Worm (Caenorhabditis elegans) whole organism, young adult: ENCODE measurements around the gene ran-5.

Experiments used
- B0336.3 ChIP-seq: fragments of 200-800 bp; sonication (Bioruptor generic); IDR thresholded peaks from 2 replicates; pipeline ENCODE4 v1.3.6; 2022; ENCODE audit warnings: missing genetic modification characterization, missing compliant biosample characterization
- D2030.7 ChIP-seq: fragments of 200-800 bp; sonication (Bioruptor generic); IDR thresholded peaks from 2 replicates; pipeline ENCODE4 v1.3.6; 2022; ENCODE audit warnings: missing genetic modification reagents, missing genetic modification characterization, missing compliant biosample characterization
- F10E7.11 ChIP-seq: sonication (generic microtip); optimal IDR thresholded peaks from 2 replicates; lab custom pipeline; 2017; ENCODE audit warnings: mild to moderate bottlenecking, missing genetic modification characterization, moderate library complexity, missing compliant biosample characterization
- F33H1.4 ChIP-seq: fragments of 200-800 bp; sonication (Bioruptor generic); IDR thresholded peaks from 2 replicates; pipeline ENCODE4 v1.3.6; 2022; ENCODE audit warnings: missing genetic modification reagents, missing genetic modification characterization, missing compliant biosample characterization
- F55B11.4 ChIP-seq: sonication (generic microtip); optimal IDR thresholded peaks from 2 replicates; lab custom pipeline; 2016; ENCODE audit warnings: missing compliant biosample characterization, missing genetic modification characterization, borderline replicate concordance; ENCODE audit not compliant: insufficient read depth
- T07F8.4 ChIP-seq: sonication (generic microtip); optimal IDR thresholded peaks from 2 replicates; lab custom pipeline; 2016; ENCODE audit warnings: mild to moderate bottlenecking, missing genetic modification characterization, moderate library complexity, missing compliant biosample characterization
- Y67H2A.10 ChIP-seq: fragments of 200-800 bp; sonication (Bioruptor generic); conservative IDR thresholded peaks from 2 replicates; pipeline ENCODE4 v1.3.6; 2022; ENCODE audit warnings: missing genetic modification reagents, missing genetic modification characterization, missing compliant biosample characterization
- Y95B8A.8 ChIP-seq: fragments of 200-800 bp; sonication (Bioruptor generic); IDR thresholded peaks from 2 replicates; pipeline ENCODE4 v1.3.6; 2022; ENCODE audit warnings: missing genetic modification reagents, missing genetic modification characterization, missing compliant biosample characterization
- ZK185.1 ChIP-seq: sonication (generic microtip); optimal IDR thresholded peaks from 2 replicates; lab custom pipeline; 2016; ENCODE audit warnings: mild to moderate bottlenecking, missing genetic modification characterization, missing compliant biosample characterization; ENCODE audit not compliant: poor library complexity, severe bottlenecking
- ama-1 ChIP-seq, 3 experiments: fragments of 150-350 bp in 1 of 3; sonication (generic microtip) in 2 of 3; optimal IDR thresholded peaks; 2 replicates each; lab custom pipeline; 2014 to 2018; ENCODE audit warnings: missing biosample characterization in 2 of 3, missing genetic modification characterization in 2 of 3, missing genetic modification reagents in 2 of 3
- aptf-3 ChIP-seq: fragments of 200-800 bp; sonication (Bioruptor generic); IDR thresholded peaks from 2 replicates; pipeline ENCODE4 v1.3.6; 2022; ENCODE audit warnings: missing genetic modification characterization, missing compliant biosample characterization
- atf-7 ChIP-seq: sonication (generic microtip); optimal IDR thresholded peaks from 2 replicates; lab custom pipeline; 2017; ENCODE audit warnings: mild to moderate bottlenecking, missing genetic modification characterization, missing compliant biosample characterization
- attf-3 ChIP-seq: fragments of 200-800 bp; sonication (Bioruptor generic); conservative IDR thresholded peaks from 2 replicates; pipeline ENCODE4 v1.3.6; 2022; ENCODE audit warnings: missing genetic modification reagents, missing genetic modification characterization, missing compliant biosample characterization
- bed-1 ChIP-seq: fragments of 200-800 bp; sonication (Bioruptor generic); IDR thresholded peaks from 2 replicates; pipeline ENCODE4 v1.3.6; 2022; ENCODE audit warnings: missing genetic modification reagents, missing genetic modification characterization, missing compliant biosample characterization
- ceh-79 ChIP-seq: sonication (generic microtip); optimal IDR thresholded peaks from 2 replicates; lab custom pipeline; 2017; ENCODE audit warnings: mild to moderate bottlenecking, missing genetic modification characterization, missing compliant biosample characterization
- dpff-1 ChIP-seq: sonication (generic microtip); optimal IDR thresholded peaks from 2 replicates; lab custom pipeline; 2017; ENCODE audit warnings: mild to moderate bottlenecking, missing genetic modification characterization, missing compliant biosample characterization
- egl-18 ChIP-seq: fragments of 200-800 bp; sonication (Bioruptor generic); IDR thresholded peaks from 2 replicates; pipeline ENCODE4 v1.3.6; 2022; ENCODE audit warnings: missing genetic modification reagents, missing genetic modification characterization, missing compliant biosample characterization
- egrh-3 ChIP-seq: fragments of 200-800 bp; sonication (Bioruptor generic); IDR thresholded peaks from 2 replicates; pipeline ENCODE4 v1.3.6; 2022; ENCODE audit warnings: missing genetic modification reagents, missing genetic modification characterization, missing compliant biosample characterization
- gei-17 ChIP-seq: fragments of 200-800 bp; sonication (Bioruptor generic); optimal IDR thresholded peaks from 2 replicates; lab custom pipeline; 2018; ENCODE audit warnings: mild to moderate bottlenecking, missing genetic modification characterization, missing compliant biosample characterization
- hmg-20 ChIP-seq: fragments of 200-800 bp; sonication (Bioruptor generic); IDR thresholded peaks from 2 replicates; pipeline ENCODE4 v1.3.6; 2022; ENCODE audit warnings: missing genetic modification reagents, missing genetic modification characterization, missing compliant biosample characterization
- let-607 ChIP-seq, 2 experiments: fragments of 200-800 bp in 1 of 2; sonication (Bioruptor generic) in 1 of 2; sonication (generic microtip) in 1 of 2; optimal IDR thresholded peaks; 2 replicates each; lab custom pipeline; 2016 to 2018; ENCODE audit warnings: mild to moderate bottlenecking in 2 of 2, missing compliant biosample characterization in 2 of 2, missing genetic modification characterization in 2 of 2, moderate library complexity in 2 of 2, missing genotype in 1 of 2
- lsl-1 ChIP-seq: fragments of 200-800 bp; sonication (Bioruptor generic); optimal IDR thresholded peaks from 2 replicates; lab custom pipeline; 2018; ENCODE audit warnings: mild to moderate bottlenecking, missing genetic modification characterization, moderate library complexity, missing compliant biosample characterization
- madf-8 ChIP-seq: fragments of 200-800 bp; sonication (Bioruptor generic); conservative IDR thresholded peaks from 2 replicates; pipeline ENCODE4 v1.3.6; 2022; ENCODE audit warnings: missing genetic modification reagents, missing genetic modification characterization, missing compliant biosample characterization
- nfya-2 ChIP-seq: fragments of 200-800 bp; sonication (Bioruptor generic); IDR thresholded peaks from 2 replicates; pipeline ENCODE4 v1.3.6; 2022; ENCODE audit warnings: missing genetic modification reagents, missing genetic modification characterization, missing compliant biosample characterization
- nhr-179 ChIP-seq: sonication (generic microtip); optimal IDR thresholded peaks from 2 replicates; lab custom pipeline; 2016; ENCODE audit warnings: mild to moderate bottlenecking, missing genetic modification characterization, missing compliant biosample characterization
- nhr-27 ChIP-seq: fragments of 200-800 bp; sonication (Bioruptor generic); optimal IDR thresholded peaks from 2 replicates; lab custom pipeline; 2018; ENCODE audit warnings: mild to moderate bottlenecking, missing genetic modification characterization, moderate library complexity, missing compliant biosample characterization
- pbrm-1 ChIP-seq: fragments of 200-800 bp; sonication (Bioruptor generic); IDR thresholded peaks from 2 replicates; pipeline ENCODE4 v1.3.6; 2022; ENCODE audit warnings: missing genetic modification reagents, missing genetic modification characterization, missing compliant biosample characterization
- pha-4 ChIP-seq: fragments of 150-350 bp; sonication (generic microtip); optimal IDR thresholded peaks from 2 replicates; lab custom pipeline; 2014; ENCODE audit warnings: missing biosample characterization, missing genetic modification reagents, missing genetic modification characterization
- rpc-1 ChIP-seq, 2 experiments: fragments of 150-350 bp in 1 of 2; sonication (generic microtip) in 1 of 2; optimal IDR thresholded peaks; 2 replicates each; lab custom pipeline; 2014 to 2018; ENCODE audit warnings: missing biosample characterization in 1 of 2, missing genetic modification characterization in 1 of 2, missing genetic modification reagents in 1 of 2, missing genotype in 1 of 2
- sdz-38 ChIP-seq: sonication (generic microtip); optimal IDR thresholded peaks from 2 replicates; lab custom pipeline; 2016; ENCODE audit warnings: missing genotype, missing genetic modification characterization, missing compliant biosample characterization
- snpc-1.3 ChIP-seq: sonication (generic microtip); optimal IDR thresholded peaks from 2 replicates; lab custom pipeline; 2017; ENCODE audit warnings: missing genetic modification characterization, mild to moderate bottlenecking, missing compliant biosample characterization, antibody characterized with exemption, moderate library complexity, missing genotype, missing genetic modification reagents; ENCODE audit not compliant: insufficient read depth
- snpc-4 ChIP-seq, 5 experiments: fragments of 150-350 bp in 1 of 5; sonication (generic microtip) in 4 of 5; optimal IDR thresholded peaks; 2 replicates each; lab custom pipeline; 2014 to 2018; ENCODE audit warnings: missing genetic modification characterization in 5 of 5, missing biosample characterization in 3 of 5, antibody characterized with exemption in 2 of 5, mild to moderate bottlenecking in 2 of 5, missing compliant biosample characterization in 2 of 5, missing genotype in 2 of 5, moderate library complexity in 2 of 5, missing genetic modification reagents in 1 of 5
- somi-1 ChIP-seq: fragments of 200-800 bp; sonication (Bioruptor generic); optimal IDR thresholded peaks from 2 replicates; lab custom pipeline; 2018; ENCODE audit warnings: mild to moderate bottlenecking, missing genetic modification characterization, missing compliant biosample characterization
- tbp1 ChIP-seq: fragments of 200-800 bp; sonication (Bioruptor generic); optimal IDR thresholded peaks from 2 replicates; lab custom pipeline; 2018; ENCODE audit warnings: mild to moderate bottlenecking, missing genetic modification characterization, missing compliant biosample characterization
- unc-130 ChIP-seq: sonication (generic microtip); optimal IDR thresholded peaks from 2 replicates; lab custom pipeline; 2016; ENCODE audit warnings: missing genetic modification reagents, missing genetic modification characterization, missing compliant biosample characterization
- zfh-2 ChIP-seq: fragments of 200-800 bp; sonication (Bioruptor generic); conservative IDR thresholded peaks from 2 replicates; pipeline ENCODE4 v1.3.6; 2022; ENCODE audit warnings: missing genetic modification reagents, missing genetic modification characterization, missing compliant biosample characterization
- zim-3 ChIP-seq: sonication (generic microtip); optimal IDR thresholded peaks from 2 replicates; lab custom pipeline; 2017; ENCODE audit warnings: mild to moderate bottlenecking, missing genetic modification characterization, moderate library complexity, missing compliant biosample characterization
- ztf-18 ChIP-seq: sonication (generic microtip); optimal IDR thresholded peaks from 2 replicates; lab custom pipeline; 2016; ENCODE audit warnings: missing genotype, mild to moderate bottlenecking, missing genetic modification characterization, missing compliant biosample characterization
- ztf-3 ChIP-seq: fragments of 200-800 bp; sonication (Bioruptor generic); optimal IDR thresholded peaks from 2 replicates; lab custom pipeline; 2018; ENCODE audit warnings: mild to moderate bottlenecking, missing genetic modification characterization, missing compliant biosample characterization

The ran-5 gene

ce11 chrII:6061495-6061894 lies 13.6 kb downstream of the ran-5 start (continued):
- TF ChIP-seq snpc-4 (GFP tag; optimal IDR thresholded peaks at IDR 0.05; lab: Kevin White, UChicago) (no peak), snpc-4 (tag; optimal IDR thresholded peaks at IDR 0.05; lab: Kevin White, UChicago) (peak in 2 of 4 experiments; percentile 33 to 60), Y67H2A.10 (GFP tag; lab: Robert Waterston, UW) (no peak), pha-4 (no peak), T07F8.4 (tag; lab: Kevin White, UChicago) (no peak), Y95B8A.8 (GFP tag; lab: Robert Waterston, UW) (0 out of 2 replicates have a peak, but pooled peaks have one; percentile 33), rpc-1 (optimal IDR thresholded peaks at IDR 0.05; lab: Kevin White, UChicago) (no peak), rpc-1 (tag; optimal IDR thresholded peaks at IDR 0.05; lab: Kevin White, UChicago) (no peak), tbp1 (GFP tag; lab: Kevin White, UChicago) (no peak)

- TF ChIP-seq ZK185.1 = no peak
- TF ChIP-seq madf-8 (GFP tag; lab: Robert Waterston, UW) = no peak
- TF ChIP-seq ceh-79 (tag; lab: Kevin White, UChicago) = no peak
- no peak for TF ChIP-seq unc-130 (GFP tag; lab: Kevin White, UChicago)
Measured at ce11 chrII:6067066-6067465, 19.2 kb downstream of the ran-5 start, which contains the start of gene H12I13.1. TSS of gene H12I13.1 (minus strand) at chrII:6067166.

ce11 chrII:6077604-6078003 lies 29.7 kb downstream of the ran-5 start, which contains the start of gene H12I13.6:
TSS of gene H12I13.6 (plus strand) at chrII:6077904.
- TF ChIP-seq zfh-2 (GFP tag; lab: Robert Waterston, UW) (no peak), ztf-3 (GFP tag; lab: Kevin White, UChicago) (no peak), gei-17 (GFP tag; lab: Kevin White, UChicago) (no peak), F33H1.4 (GFP tag; lab: Robert Waterston, UW) (no peak), somi-1 (GFP tag; lab: Kevin White, UChicago) (no peak), zim-3 (tag; lab: Kevin White, UChicago) (no peak), madf-8 (GFP tag; lab: Robert Waterston, UW) (no peak), F10E7.11 (tag; lab: Kevin White, UChicago) (no peak), egrh-3 (GFP tag; lab: Robert Waterston, UW) (no peak), tbp1 (GFP tag; lab: Kevin White, UChicago) (no peak), dpff-1 (tag; lab: Kevin White, UChicago) (no peak), nfya-2 (no peak), nhr-179 (tag; lab: Kevin White, UChicago) (no peak)

- TF ChIP-seq lsl-1 (peak; percentile 43), ama-1 (optimal IDR thresholded peaks at IDR 0.05; lab: Kevin White, UChicago) (no peak), ama-1 (GFP tag; optimal IDR thresholded peaks at IDR 0.05; lab: Kevin White, UChicago) (no peak)
Measured at ce11 chrII:6080743-6081142, 32.8 kb downstream of the ran-5 start, which contains the start of gene fbf-1. TSS of gene fbf-1 (minus strand) at chrII:6080843.

- no peak for TF ChIP-seq ztf-18
- TF ChIP-seq nhr-27 (tag; lab: Kevin White, UChicago) = no peak
- TF ChIP-seq attf-3 (GFP tag; lab: Robert Waterston, UW) = no peak
- no peak for TF ChIP-seq Y95B8A.8 (GFP tag; lab: Robert Waterston, UW)
- TF ChIP-seq sdz-38 (tag; lab: Kevin White, UChicago) = no peak
- no peak for TF ChIP-seq snpc-1.3 (tag; lab: Kevin White, UChicago)
- TF ChIP-seq pbrm-1 (GFP tag; lab: Robert Waterston, UW) = no peak
- no peak for TF ChIP-seq F10E7.11 (tag; lab: Kevin White, UChicago)
- TF ChIP-seq atf-7 = no peak
- no peak for TF ChIP-seq D2030.7 (GFP tag; lab: Robert Waterston, UW)
- TF ChIP-seq B0336.3 = no peak
- TF ChIP-seq aptf-3 (GFP tag; lab: Robert Waterston, UW) = no peak
- no peak for TF ChIP-seq let-607 (tag; optimal IDR thresholded peaks at IDR 0.05; lab: Kevin White, UChicago)
- TF ChIP-seq F55B11.4 = no peak
- TF ChIP-seq hmg-20 = no peak
- no peak for TF ChIP-seq egl-18 (GFP tag; lab: Robert Waterston, UW)
- TF ChIP-seq Y67H2A.10 (GFP tag; lab: Robert Waterston, UW) = no peak
- no peak for TF ChIP-seq bed-1 (GFP tag; lab: Robert Waterston, UW)
Measured at ce11 chrII:6082620-6083019, 34.7 kb downstream of the ran-5 start, which contains the start of gene F21H12.3. TSS of gene F21H12.3 (plus strand) at chrII:6082920.
